Fruit fly (Drosophila melanogaster) whole organism, larva: ENCODE data around the gene GstO1.

Source experiments
- noc ChIP-seq: fragments of 200-800 bp; sonication (Bioruptor generic); optimal IDR thresholded peaks from 3 replicates; lab custom pipeline; 2019; ENCODE audit warnings: missing biosample characterization, mild to moderate bottlenecking, missing genetic modification characterization, moderate library complexity

Gene GstO1

DNA sequence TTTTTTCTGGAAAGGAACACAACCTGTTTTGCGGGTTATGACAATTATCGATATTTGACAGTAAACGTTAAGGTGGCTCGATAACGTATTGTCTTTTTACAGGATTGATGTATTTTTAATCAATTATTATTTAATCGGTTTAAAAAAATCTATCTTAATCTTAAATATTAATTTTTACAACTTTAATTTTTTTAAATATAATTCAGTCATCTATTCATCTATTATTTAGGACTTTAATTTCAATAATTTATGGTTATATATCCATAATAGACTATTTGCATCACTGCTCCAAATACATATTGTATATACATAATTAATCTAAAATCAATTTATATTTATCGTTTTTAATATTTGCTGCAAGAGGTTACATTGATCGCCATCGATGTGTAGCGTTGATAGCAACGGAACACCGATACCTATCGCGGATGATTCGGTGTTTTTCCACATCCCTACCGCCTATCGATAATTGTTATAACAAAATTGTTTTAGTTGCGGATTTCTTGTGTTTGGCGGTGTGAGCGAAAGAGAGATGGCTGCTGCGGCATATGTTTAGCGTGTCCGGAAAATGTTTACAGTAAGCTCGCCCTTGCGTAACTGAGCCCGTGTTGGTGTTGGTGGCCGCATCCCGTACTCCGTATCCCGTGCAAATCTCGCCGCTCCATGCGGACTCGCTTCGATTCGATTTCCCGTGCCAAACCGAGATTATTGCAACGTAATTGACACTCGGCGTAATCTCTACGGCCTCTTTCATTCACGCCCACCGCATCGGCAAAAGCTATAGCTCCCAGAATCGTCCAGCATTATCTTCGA lies at the start of gene GstO1, which contains the start of gene foi:
Gene GstO1 (minus strand): TSS at position 51 of the 810 bp plus-strand sequence.
Gene foi (plus strand): TSS at position 429 of the 810 bp plus-strand sequence.
- TF ChIP-seq noc (tag; lab: Kevin White, UChicago), result no peak

DNA sequence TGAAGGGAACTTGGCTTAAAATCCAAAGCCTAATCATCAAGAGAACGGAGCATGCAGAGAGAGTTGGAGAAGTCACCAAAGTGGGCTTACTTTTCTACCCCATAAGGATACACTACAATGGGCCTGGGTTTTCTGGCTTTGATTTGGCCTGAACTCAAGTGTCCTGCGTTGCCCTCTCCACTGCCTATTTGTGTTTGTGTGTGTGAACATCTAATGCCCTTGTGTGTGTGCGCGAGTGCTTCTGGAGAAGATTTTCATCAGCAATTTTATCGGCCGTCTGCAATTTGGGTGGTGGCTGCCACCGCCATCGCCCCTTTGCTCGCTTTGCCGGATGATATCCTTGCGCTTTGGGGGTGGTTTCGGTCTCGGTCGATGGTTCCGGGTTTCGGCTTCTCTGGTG lies 36.0 kb upstream of the GstO1 start:
- TF ChIP-seq noc (tag; lab: Kevin White, UChicago), result no peak

DNA sequence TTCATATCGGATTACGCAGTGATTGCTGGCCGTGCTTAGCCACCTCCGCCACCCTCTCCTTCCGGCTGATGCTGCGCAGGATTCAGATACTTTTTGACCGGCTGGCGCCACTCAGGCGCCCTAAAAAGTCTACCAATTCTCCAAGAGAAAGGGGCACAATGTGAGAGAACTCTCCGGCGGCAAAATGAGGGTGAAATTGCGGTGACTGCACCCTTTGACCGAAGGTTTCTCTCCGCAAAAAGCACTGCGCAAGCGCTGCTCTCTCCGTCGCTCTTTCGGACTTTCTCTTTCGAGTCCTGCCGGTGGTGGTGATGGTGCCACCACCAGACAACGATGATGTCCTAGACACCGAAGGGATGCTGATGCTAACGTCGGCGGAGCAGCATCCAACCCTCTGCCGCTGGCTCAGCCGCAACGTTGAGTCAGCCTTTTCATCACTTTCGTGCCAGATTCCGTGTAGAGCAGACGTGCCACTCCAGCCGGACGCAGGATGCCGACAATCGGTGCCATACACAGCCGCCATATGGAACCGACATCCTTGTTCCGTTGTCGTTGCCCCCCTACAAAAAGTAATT lies 35.2 kb upstream of the GstO1 start:
- TF ChIP-seq noc (tag; lab: Kevin White, UChicago), result no peak

DNA sequence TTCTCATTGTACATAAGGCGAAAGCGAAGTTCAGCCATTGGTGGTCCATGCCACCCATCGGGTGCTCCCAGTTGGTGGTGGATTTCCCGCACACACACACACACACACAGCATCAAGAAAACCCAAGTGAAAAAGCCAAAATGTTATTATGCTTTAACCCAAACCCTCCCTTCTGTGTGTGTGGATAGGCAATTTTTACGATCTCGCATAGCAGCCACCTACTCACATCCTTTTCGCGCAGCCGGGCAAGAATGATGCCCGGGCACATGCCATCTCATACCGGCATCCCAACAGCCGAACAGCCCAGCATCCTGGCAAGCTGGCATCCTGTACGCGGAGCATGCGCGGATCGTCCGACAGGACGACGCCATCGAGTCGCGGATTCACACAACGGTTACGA lies 32.4 kb upstream of the GstO1 start:
- TF ChIP-seq noc (tag; lab: Kevin White, UChicago), result no peak

DNA sequence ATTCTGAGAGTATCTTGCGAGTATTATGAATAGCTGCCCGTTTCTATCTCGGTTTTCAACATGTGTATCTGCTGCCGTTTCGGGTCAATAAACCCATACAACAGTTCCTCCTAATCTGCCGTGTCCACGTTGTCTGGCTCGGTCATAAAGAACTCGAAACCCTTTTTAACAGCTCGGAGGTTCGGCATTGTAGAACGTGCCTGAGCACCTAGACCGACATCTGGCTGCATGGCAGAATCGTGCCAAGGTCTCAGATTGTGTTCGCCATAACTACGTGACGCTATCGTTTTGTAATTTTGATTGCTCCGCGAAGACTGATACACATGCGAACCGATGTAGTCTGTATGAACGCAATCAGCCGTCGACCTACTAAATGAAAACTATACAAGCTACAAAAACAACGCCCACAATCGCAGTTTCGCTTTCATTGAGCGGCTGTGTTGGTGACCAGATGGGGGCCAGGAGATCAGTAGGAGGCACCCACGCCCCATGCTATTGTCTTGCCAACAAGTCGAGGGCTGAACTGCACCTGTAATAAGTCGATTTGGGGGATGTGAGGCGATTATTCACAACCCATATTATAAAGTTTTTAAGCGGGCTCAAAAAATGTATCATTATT lies 29.5 kb upstream of the GstO1 start:
- TF ChIP-seq noc (tag; lab: Kevin White, UChicago), result no peak

DNA sequence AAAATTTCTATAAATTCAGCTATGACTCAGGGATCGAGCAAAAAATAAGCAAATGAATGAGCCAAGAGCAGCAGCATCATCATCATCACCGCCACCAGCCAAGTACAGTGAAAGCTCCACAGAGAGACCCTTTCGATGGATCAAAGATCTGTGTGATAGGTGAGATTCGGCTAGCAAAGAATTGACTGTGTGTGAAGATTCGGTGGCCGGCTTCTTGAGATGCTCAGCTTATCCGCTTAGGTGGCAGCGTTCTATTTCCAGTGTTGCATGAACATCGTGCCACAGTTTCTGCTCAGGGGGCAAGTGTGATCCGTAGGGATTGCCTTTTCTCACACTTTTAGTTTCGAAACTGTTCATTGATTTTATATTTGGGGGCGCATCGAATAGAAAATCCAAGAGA lies 28.5 kb upstream of the GstO1 start:
- peak; percentile 22 for TF ChIP-seq noc (tag; lab: Kevin White, UChicago)

DNA sequence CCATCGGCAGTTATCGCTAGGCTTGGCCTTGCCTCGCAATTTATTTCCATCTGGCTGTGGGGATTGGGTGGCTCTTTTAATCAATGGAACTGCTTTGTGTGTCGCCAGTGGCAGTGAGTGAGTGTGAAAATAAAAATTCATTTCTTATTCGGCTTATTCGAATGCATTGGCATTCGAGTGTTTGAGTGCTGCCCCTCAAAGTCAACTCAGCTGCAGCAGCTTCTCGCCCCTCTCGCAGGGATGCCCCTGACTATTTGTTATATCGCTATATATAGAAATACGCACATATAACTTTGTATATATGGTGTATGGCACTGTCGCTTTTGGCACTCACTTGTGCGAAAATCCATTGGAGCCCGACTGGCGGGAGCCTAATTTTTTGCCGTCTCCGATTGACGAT lies 26.2 kb upstream of the GstO1 start:
- no peak for TF ChIP-seq noc (tag; lab: Kevin White, UChicago)

DNA sequence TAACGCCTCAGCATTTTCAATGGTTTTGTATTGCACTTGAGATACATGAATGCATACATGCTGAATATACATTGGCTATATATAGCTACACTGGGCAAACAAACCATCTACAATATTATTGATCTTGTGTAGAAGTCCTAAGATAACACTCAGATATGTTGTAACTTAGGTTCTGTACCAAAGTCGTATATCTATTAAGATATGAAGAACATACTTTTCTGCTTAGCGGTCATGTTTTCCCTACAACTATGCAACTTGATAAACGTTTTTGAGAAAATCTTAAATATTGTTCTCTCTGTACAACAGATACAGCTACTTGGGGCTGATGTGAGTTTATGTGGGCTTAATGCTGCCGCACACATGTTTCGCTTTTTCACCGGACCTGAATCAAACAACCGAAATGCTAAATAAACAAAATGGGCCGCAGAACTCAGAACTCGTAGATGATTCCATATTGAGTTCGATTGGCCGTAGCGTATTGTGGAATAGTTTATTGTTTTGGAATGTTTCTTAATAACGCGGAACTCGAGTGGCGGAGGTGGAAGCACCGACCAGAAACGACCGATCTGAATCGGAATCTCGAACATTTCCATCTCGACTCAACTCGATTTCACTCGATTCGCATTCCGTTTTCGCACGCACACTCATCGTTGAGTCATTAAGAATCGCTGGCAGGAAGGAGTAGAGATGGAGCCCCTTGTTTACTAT lies 24.7 kb upstream of the GstO1 start:
- TF ChIP-seq noc (tag; lab: Kevin White, UChicago), result no peak

DNA sequence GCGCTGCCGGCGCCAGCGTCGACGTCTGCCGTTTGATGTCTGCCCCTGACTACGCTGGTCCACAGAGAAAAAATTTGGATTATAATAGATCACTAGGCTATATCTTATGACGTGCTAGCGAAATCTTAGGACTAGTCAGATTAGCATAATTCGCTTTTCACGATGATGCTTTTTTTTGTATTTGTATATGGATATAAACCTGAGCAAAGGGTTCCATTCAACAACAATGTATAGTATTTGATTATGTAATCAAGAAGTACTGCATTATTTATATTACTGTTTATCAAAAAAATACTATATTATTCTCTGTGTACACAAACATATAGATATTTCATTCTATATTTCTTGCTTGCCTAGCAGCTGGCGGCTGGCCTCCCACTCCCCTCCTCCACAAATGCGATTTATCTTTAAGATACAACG lies 22.4 kb upstream of the GstO1 start:
- TF ChIP-seq noc (tag; lab: Kevin White, UChicago), result peak; percentile 88

DNA sequence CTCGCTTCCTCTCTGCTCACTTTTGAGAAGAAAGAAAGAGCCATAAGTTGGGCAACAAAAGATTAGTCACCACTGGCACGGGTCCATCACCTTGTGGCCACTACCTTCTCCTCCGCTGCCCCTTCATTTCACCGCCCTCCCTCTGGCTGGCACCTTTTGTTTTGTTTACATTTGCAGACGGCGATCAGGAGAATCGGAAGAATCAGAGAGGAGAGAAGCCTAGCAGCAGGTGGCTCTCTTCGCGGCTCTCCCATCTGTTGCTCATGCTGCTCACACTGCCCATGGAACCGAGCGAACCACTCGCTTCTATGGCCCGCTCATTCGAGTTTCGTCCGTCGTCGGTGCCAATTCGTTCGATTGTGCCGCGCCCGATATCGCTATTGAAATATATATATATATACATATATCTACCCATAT lies 21.7 kb upstream of the GstO1 start:
- peak; percentile 37 for TF ChIP-seq noc (tag; lab: Kevin White, UChicago)

DNA sequence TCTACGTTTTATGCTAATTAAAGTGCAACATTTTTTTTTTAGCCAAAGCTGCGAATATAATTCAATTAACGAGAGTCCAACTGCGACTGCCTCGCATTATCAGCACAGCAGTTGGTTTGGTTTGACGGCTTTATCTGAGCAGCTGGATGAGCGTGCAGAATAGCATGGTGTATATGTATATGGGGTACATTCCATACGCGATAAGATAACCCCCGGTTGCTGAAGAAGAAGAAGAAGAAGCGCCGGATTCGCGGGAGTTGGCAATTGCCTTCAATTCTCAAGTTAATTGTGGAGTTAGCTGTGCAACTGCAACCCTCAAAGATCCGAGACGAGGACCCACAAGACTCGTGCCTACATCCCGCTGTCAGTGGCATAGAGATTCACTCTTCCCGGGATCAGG lies 20.8 kb upstream of the GstO1 start:
- TF ChIP-seq noc (tag; lab: Kevin White, UChicago), result peak; percentile 10

DNA sequence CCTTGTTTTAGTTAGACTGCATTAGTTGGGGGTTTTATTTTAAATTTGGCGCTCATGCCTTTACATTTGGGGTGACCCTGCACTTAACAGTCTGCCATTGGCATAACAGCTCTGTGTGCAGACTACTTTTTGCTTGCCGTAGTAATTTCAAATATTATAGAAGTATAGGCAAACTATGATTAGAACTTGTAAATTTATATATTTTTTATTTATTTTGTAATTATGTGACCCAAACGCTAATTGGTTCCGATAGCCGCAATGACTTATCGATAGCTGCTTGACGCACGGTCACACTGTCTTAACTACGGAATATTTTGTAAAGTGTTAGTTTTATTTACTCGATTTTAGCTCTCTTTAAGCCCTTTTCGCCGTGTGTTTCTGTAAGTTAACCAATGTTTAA lies 20.0 kb upstream of the GstO1 start, which contains the start of gene rhea:
Gene rhea (plus strand): TSS at position 292 of the 400 bp plus-strand sequence.
- no peak for TF ChIP-seq noc (tag; lab: Kevin White, UChicago)

DNA sequence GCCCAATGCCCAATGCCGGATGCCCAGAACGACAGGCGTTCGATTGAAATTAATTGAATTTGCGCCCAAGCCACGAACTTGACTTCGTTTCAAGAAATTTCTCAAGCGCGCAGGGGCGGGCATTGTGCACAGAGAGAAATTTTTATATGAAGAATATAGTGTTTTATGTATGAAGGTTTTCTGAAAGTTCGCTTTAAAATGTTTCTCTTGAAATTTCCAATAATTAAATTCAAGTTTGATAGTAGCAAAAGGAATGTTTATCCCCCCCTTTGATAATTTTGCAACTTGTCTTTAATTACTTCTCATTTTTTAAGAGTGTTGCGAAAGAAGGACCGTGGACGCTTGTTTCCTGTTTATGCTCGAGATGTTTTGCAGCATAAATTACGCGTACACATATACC lies 19.2 kb upstream of the GstO1 start:
- TF ChIP-seq noc (tag; lab: Kevin White, UChicago), result no peak

DNA sequence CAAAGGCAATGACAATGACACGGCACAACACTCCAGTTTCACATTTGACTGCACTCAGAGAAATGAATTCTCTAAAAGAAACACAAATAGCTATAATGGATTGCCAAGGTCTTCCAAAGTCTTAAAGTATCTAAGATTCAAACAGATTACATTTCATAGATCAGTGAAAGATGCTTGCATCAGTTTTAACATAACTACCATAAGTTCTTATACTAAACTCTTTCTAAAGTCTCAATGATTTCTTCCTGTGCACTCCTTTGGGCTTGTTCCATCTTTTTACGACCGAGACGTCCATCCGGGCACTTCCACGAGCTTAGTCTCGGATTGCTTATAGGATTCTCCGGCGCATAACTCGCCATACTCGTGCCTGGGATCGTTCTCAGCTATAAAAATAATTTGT lies 17.5 kb upstream of the GstO1 start:
- TF ChIP-seq noc (tag; lab: Kevin White, UChicago), result no peak

DNA sequence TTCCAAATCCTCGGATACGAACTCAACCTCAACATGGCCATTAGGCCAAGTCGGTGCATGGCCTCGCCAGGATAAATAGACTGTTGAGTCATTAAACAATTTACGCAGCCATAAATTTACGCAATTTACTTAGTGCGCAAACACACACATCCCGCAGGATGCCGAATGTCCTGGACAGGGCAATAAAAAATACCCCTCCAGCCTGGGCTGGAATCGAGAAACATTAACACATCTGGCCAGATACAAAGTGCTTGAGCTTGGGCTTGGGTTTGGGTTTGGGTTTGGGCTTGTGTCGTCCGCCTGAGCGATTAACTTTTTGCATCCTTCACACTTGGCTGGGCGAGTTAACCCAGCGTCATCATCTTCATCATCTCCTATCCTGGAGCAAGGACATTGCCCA lies 17.0 kb upstream of the GstO1 start:
- no peak for TF ChIP-seq noc (tag; lab: Kevin White, UChicago)

DNA sequence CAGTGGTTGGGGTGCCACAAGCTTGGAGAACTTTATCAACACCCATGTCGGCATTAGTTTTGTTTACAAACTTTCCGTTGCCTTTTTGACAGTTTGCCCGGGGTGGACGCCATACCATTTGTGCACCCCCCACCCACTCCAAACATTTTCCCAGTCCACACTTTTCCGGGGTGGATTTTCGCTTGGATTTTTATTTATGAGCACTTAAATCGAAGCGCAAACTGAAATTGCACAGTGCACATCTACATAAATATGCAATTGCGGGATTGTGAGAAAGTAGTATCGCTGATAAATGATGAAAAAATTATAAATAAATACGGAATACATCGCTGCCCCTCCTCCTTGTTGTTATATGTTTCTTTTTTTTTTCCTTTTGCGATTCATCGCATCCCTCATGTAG lies 15.8 kb upstream of the GstO1 start:
- TF ChIP-seq noc (tag; lab: Kevin White, UChicago), result no peak
